Fruit fly (Drosophila melanogaster): ENCODE results near the gene MICU1.

MICU1 gene

dm6 chr2L:7181978-7182392 is at the start of gene MICU1:
MICU1 (plus strand) TSS chr2L:7182234.
- TF ChIP-seq CG17801 (GFP tag; optimal IDR thresholded peaks at IDR 0.05; ENCODE audit: partially characterized antibody), result peak; percentile 13

dm6 chr2L:7133506-7134270 is 48.3 kb upstream of the MICU1 start:
- TF ChIP-seq CG17801 (GFP tag; optimal IDR thresholded peaks at IDR 0.05; ENCODE audit: partially characterized antibody), result no peak

dm6 chr2L:7135069-7135468 is 47.0 kb upstream of the MICU1 start:
- TF ChIP-seq CG17801 (GFP tag; optimal IDR thresholded peaks at IDR 0.05; ENCODE audit: partially characterized antibody), result no peak

- no peak for TF ChIP-seq CG17801 (GFP tag; optimal IDR thresholded peaks at IDR 0.05; ENCODE audit: partially characterized antibody)
Measured at dm6 chr2L:7136667-7137066, 45.4 kb upstream of the MICU1 start.

- TF ChIP-seq CG17801 (GFP tag; optimal IDR thresholded peaks at IDR 0.05; ENCODE audit: partially characterized antibody), result no peak
Measured at dm6 chr2L:7138516-7139061, 43.4 kb upstream of the MICU1 start.

dm6 chr2L:7140089-7140488 is 41.9 kb upstream of the MICU1 start:
- TF ChIP-seq CG17801 (GFP tag; optimal IDR thresholded peaks at IDR 0.05; ENCODE audit: partially characterized antibody), result no peak

- no peak for TF ChIP-seq CG17801 (GFP tag; optimal IDR thresholded peaks at IDR 0.05; ENCODE audit: partially characterized antibody)
Measured at dm6 chr2L:7144061-7144460, 38.0 kb upstream of the MICU1 start.

DNA sequence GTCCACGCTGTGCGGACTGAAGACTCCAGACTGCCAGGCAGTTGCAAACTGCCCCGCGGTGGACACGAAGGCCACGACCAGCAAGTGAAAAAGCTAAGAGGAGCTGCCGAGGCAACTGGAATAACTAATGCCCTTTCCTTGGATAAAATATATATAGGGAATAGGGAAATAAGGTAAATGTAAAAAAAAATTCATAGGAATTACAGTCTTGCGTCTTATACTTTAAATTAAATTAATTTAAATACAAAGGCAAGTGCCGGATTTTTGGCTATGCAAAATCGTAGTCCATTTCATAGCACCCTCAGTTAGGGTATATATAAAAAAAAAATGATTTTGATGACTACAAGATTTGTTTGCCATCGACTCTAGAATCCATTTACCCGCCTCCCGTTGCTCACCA is 36.2 kb upstream of the MICU1 start:
- TF ChIP-seq CG17801 (GFP tag; optimal IDR thresholded peaks at IDR 0.05; ENCODE audit: partially characterized antibody), result no peak

- TF ChIP-seq CG17801 (GFP tag; optimal IDR thresholded peaks at IDR 0.05; ENCODE audit: partially characterized antibody), result no peak
Measured at dm6 chr2L:7147212-7147611, 34.8 kb upstream of the MICU1 start.

dm6 chr2L:7148086-7148485 is 33.9 kb upstream of the MICU1 start:
- no peak for TF ChIP-seq CG17801 (GFP tag; optimal IDR thresholded peaks at IDR 0.05; ENCODE audit: partially characterized antibody)

dm6 chr2L:7148919-7149318 is 33.1 kb upstream of the MICU1 start:
- no peak for TF ChIP-seq CG17801 (GFP tag; optimal IDR thresholded peaks at IDR 0.05; ENCODE audit: partially characterized antibody)

DNA sequence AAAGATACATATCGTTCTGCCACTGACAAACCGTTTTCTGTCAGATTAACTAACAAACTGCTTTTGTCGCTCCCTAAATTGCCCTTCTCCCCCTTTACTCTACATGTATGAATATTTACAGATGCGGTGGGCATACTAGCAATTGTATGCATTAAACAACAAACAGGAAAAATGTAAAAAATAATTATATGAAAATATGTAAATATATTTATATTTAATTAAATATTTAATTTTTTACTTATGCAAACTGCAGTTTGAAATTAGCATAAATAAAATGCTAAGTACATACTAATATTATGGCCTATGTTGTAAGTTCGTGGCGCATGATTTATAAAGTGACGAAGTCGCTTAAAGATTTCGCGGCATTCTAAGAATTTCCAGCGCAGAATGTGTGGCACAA is 31.3 kb upstream of the MICU1 start:
- peak; percentile 3 for TF ChIP-seq CG17801 (GFP tag; optimal IDR thresholded peaks at IDR 0.05; ENCODE audit: partially characterized antibody)

dm6 chr2L:7152260-7152659 is 29.8 kb upstream of the MICU1 start:
- no peak for TF ChIP-seq CG17801 (GFP tag; optimal IDR thresholded peaks at IDR 0.05; ENCODE audit: partially characterized antibody)

DNA sequence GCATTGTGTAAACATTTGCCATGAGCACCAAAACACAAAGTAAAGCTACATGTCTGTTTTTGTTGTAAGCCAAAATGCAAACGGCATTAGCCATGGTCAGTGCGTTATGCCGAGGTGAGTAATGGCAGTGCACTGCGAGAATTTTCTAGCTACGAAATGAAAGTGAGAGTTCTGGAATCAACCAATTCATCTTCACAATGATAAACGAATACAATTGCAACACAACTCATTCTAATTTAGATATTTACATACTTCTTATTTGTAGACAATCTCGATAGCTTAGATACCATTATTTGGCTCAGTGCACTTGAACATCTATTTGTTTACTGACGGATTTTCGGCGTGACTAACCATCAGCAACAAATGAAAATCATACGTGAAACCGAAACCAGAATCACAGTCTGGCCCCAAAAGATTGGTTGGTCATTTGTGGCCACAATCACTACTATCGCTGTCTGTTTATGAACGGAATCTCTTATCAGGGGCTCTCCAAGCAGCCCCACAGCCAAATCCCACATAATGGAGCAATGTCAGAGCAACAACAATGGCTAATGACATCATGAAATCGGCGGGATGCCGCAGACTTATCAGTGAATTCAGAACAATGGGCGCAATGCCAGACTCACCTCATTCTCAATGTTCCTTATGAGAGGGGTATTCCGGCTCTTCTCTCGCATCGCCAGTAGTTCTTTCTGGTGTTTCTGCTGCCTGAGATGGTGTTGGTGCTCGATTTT is 27.0 kb upstream of the MICU1 start:
- no peak for TF ChIP-seq CG17801 (GFP tag; optimal IDR thresholded peaks at IDR 0.05; ENCODE audit: partially characterized antibody)

DNA sequence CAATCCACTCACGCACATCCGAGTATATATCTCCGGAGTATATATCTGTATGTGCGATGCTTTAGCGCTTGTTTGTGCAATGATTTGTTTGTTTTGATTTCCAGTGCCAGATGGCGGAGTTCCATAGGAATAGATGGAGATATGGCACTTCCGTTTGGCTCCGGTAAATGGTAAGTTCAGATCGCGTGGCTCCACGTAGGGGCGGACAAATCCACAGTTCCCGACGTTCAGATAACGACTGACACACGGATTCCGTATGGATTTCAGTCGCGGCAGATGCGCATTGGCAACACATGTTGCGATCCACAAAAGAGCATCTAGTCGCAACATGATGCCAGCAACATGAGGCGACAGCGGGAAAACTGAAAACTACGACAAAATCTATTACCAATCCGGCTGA is 24.6 kb upstream of the MICU1 start, which contains the start of gene Pvf3:
Pvf3 (minus strand) TSS at position 240 of the 400 bp plus-strand sequence.
- no peak for TF ChIP-seq CG17801 (GFP tag; optimal IDR thresholded peaks at IDR 0.05; ENCODE audit: partially characterized antibody)

DNA sequence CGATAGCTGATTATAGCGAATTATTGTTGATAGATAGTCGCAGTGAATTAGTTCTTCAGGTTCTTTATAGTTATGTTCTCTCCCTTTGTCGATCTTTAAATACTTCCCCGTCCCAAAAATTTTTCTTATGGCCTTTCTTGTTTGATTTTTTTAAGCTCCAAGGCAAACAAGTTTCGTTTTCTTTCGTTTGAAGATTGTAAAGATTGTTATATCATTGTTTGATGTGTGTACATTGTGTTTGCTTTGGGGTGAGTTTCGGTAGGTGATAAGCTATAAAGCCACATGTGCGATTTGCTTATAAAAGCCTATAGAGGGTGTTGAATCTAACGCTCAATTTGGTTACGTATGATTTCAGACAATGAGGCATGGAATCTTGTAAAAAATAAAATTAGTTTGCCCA is 23.2 kb upstream of the MICU1 start:
- TF ChIP-seq CG17801 (GFP tag; optimal IDR thresholded peaks at IDR 0.05; ENCODE audit: partially characterized antibody), result no peak
